Fruit fly (Drosophila melanogaster) whole organism, embryonic: Measurements from ENCODE around the gene yellow-g2.
A peak's percentile ranks its signal among the peaks of the same experiment; 100 is the strongest.

Source experiments
- Atf3 ChIP-seq: fragments of 200-800 bp; sonication (Bioruptor generic); optimal IDR thresholded peaks from 3 replicates; lab custom pipeline; 2016; ENCODE audit warnings: missing biosample characterization, missing genetic modification characterization
- BEAF-32 ChIP-seq: fragments of 200-800 bp; sonication (Bioruptor generic); optimal IDR thresholded peaks from 3 replicates; lab custom pipeline; 2017; ENCODE audit warnings: missing biosample characterization, missing genetic modification characterization, mild to moderate bottlenecking, moderate library complexity, missing genetic modification reagents
- CG10209 ChIP-seq: fragments of 200-800 bp; sonication (Bioruptor generic); optimal IDR thresholded peaks from 3 replicates; lab custom pipeline; 2017; ENCODE audit warnings: missing biosample characterization, mild to moderate bottlenecking, missing genetic modification characterization, missing genetic modification reagents
- CG10654 ChIP-seq: fragments of 200-800 bp; sonication (Bioruptor generic); optimal IDR thresholded peaks from 2 replicates; lab custom pipeline; 2016; ENCODE audit warnings: missing biosample characterization, missing genetic modification characterization
- CG11695 ChIP-seq: fragments of 200-800 bp; sonication (Bioruptor generic); IDR thresholded peaks from 3 replicates; pipeline ENCODE4 v1.3.6; 2022; ENCODE audit warnings: missing biosample characterization, missing genetic modification characterization
- CG13424 ChIP-seq: fragments of 200-800 bp; sonication (Bioruptor generic); optimal IDR thresholded peaks from 2 replicates; lab custom pipeline; 2019; ENCODE audit warnings: missing biosample characterization, mild to moderate bottlenecking, missing genetic modification characterization, moderate library complexity
- CG13894 ChIP-seq: fragments of 200-800 bp; sonication (Bioruptor generic); optimal IDR thresholded peaks from 3 replicates; lab custom pipeline; 2018; ENCODE audit warnings: missing biosample characterization, mild to moderate bottlenecking, missing genetic modification characterization, moderate library complexity
- CG14441 ChIP-seq: fragments of 200-800 bp; sonication (Bioruptor generic); IDR thresholded peaks from 2 replicates; pipeline ENCODE4 v1.3.6; 2022; ENCODE audit warnings: missing biosample characterization, missing genetic modification characterization
- CG15073 ChIP-seq: fragments of 200-800 bp; sonication (Bioruptor generic); optimal IDR thresholded peaks from 2 replicates; lab custom pipeline; 2016; ENCODE audit warnings: missing biosample characterization, missing genetic modification characterization
- CG15269 ChIP-seq: fragments of 200-800 bp; sonication (Bioruptor generic); optimal IDR thresholded peaks from 2 replicates; lab custom pipeline; 2018; ENCODE audit warnings: missing biosample characterization, mild to moderate bottlenecking, missing genetic modification characterization, moderate library complexity
- CG16815 ChIP-seq: fragments of 200-800 bp; sonication (Bioruptor generic); optimal IDR thresholded peaks from 3 replicates; lab custom pipeline; 2017; ENCODE audit warnings: missing biosample characterization, mild to moderate bottlenecking, missing genetic modification characterization
- CG17829 ChIP-seq: fragments of 200-800 bp; optimal IDR thresholded peaks from 2 replicates; lab custom pipeline; 2019; ENCODE audit warnings: missing biosample characterization, mild to moderate bottlenecking, missing genetic modification characterization, moderate library complexity
- CG3163 ChIP-seq: fragments of 200-800 bp; sonication (Bioruptor generic); optimal IDR thresholded peaks from 3 replicates; lab custom pipeline; 2016; ENCODE audit warnings: missing biosample characterization, missing genetic modification characterization
- CG3847 ChIP-seq: fragments of 200-800 bp; sonication (Bioruptor generic); IDR thresholded peaks from 2 replicates; pipeline ENCODE4 v1.3.6; 2022; ENCODE audit warnings: missing biosample characterization, missing genetic modification characterization
- CG5180 ChIP-seq: fragments of 200-800 bp; sonication (Bioruptor generic); optimal IDR thresholded peaks from 3 replicates; lab custom pipeline; 2017; ENCODE audit warnings: missing biosample characterization, missing genetic modification characterization, mild to moderate bottlenecking, moderate library complexity, missing genetic modification reagents
- CG6854 ChIP-seq: fragments of 200-800 bp; sonication (Bioruptor generic); optimal IDR thresholded peaks from 3 replicates; lab custom pipeline; 2017; ENCODE audit warnings: missing biosample characterization, mild to moderate bottlenecking, missing genetic modification characterization
- CG9797 ChIP-seq: fragments of 200-800 bp; sonication (Bioruptor generic); optimal IDR thresholded peaks from 3 replicates; lab custom pipeline; 2018; ENCODE audit warnings: missing biosample characterization, mild to moderate bottlenecking, missing genetic modification characterization
- CG9817 ChIP-seq: fragments of 200-800 bp; sonication (Bioruptor generic); optimal IDR thresholded peaks from 2 replicates; lab custom pipeline; 2018; ENCODE audit warnings: missing biosample characterization, mild to moderate bottlenecking, missing genetic modification characterization, moderate library complexity
- CTCF ChIP-seq: fragments of 200-800 bp; sonication (Bioruptor generic); optimal IDR thresholded peaks from 2 replicates; lab custom pipeline; 2017; ENCODE audit warnings: missing biosample characterization, mild to moderate bottlenecking, missing genetic modification characterization, moderate library complexity
- Deaf1 ChIP-seq: fragments of 200-800 bp; optimal IDR thresholded peaks from 3 replicates; lab custom pipeline; 2019; ENCODE audit warnings: missing biosample characterization, mild to moderate bottlenecking, missing genetic modification characterization, moderate library complexity
- Dll ChIP-seq: fragments of 200-800 bp; sonication (Bioruptor generic); IDR thresholded peaks from 4 replicates; pipeline ENCODE4 v1.3.6; 2022; ENCODE audit warnings: missing biosample characterization, missing genetic modification characterization; ENCODE audit not compliant: partially characterized antibody
- Ets65A ChIP-seq: fragments of 200-800 bp; sonication (Bioruptor generic); peaks from one replicate; lab custom pipeline; 2016; ENCODE audit warnings: missing biosample characterization, missing genetic modification characterization
- HLH4C ChIP-seq: fragments of 200-800 bp; sonication (Bioruptor generic); IDR thresholded peaks from 3 replicates; pipeline ENCODE4 v1.3.6; 2022; ENCODE audit warnings: missing biosample characterization, missing genetic modification characterization; ENCODE audit not compliant: partially characterized antibody
- Hr3 ChIP-seq: fragments of 200-800 bp; sonication (Bioruptor generic); optimal IDR thresholded peaks from 3 replicates; lab custom pipeline; 2016; ENCODE audit warnings: missing biosample characterization, missing genetic modification characterization
- Hsf ChIP-seq: fragments of 200-800 bp; sonication (Bioruptor generic); optimal IDR thresholded peaks from 3 replicates; lab custom pipeline; 2016; ENCODE audit warnings: missing biosample characterization, missing genetic modification characterization
- Jarid2 ChIP-seq: fragments of 200-800 bp; sonication (Bioruptor generic); optimal IDR thresholded peaks from 3 replicates; lab custom pipeline; 2017; ENCODE audit warnings: mild to moderate bottlenecking, missing biosample characterization, missing genetic modification reagents, missing genetic modification characterization
- Lhr ChIP-seq: fragments of 200-800 bp; sonication (Bioruptor generic); optimal IDR thresholded peaks from 3 replicates; lab custom pipeline; 2017; ENCODE audit warnings: mild to moderate bottlenecking, missing biosample characterization, missing genetic modification reagents, missing genetic modification characterization
- TFAM ChIP-seq: fragments of 200-800 bp; sonication (Bioruptor generic); optimal IDR thresholded peaks from 2 replicates; lab custom pipeline; 2017; ENCODE audit warnings: missing biosample characterization, missing genetic modification characterization, inconsistent platforms
- Trl ChIP-seq, 3 experiments: fragments of >200 bp in 2 of 3; fragments of 200-800 bp in 1 of 3; sonication (Bioruptor generic) in 1 of 3; optimal IDR thresholded peaks; 2 replicates in 1 of 3; 3 replicates in 2 of 3; lab custom pipeline; 2016 to 2017; ENCODE audit warnings: missing biosample characterization in 1 of 3, missing genetic modification characterization in 1 of 3
- Vsx1 ChIP-seq: fragments of 200-800 bp; sonication (Bioruptor generic); optimal IDR thresholded peaks from 2 replicates; lab custom pipeline; 2017; ENCODE audit warnings: missing biosample characterization, mild to moderate bottlenecking, missing genetic modification characterization, missing genetic modification reagents
- chif ChIP-seq, 2 experiments: fragments of 200-800 bp; sonication (Bioruptor generic); optimal IDR thresholded peaks; 3 replicates each; lab custom pipeline; 2016; ENCODE audit warnings: missing biosample characterization in 2 of 2, missing genetic modification characterization in 2 of 2
- chinmo ChIP-seq: fragments of 200-800 bp; sonication (Bioruptor generic); IDR thresholded peaks from 4 replicates; pipeline ENCODE4 v1.3.6; 2022; ENCODE audit warnings: missing biosample characterization, missing genetic modification characterization; ENCODE audit not compliant: partially characterized antibody
- crp ChIP-seq, 2 experiments: fragments of 200-800 bp; sonication (Bioruptor generic); optimal IDR thresholded peaks; 2 replicates in 1 of 2; 3 replicates in 1 of 2; lab custom pipeline; 2017; ENCODE audit warnings: missing biosample characterization in 2 of 2, missing genetic modification characterization in 2 of 2, mild to moderate bottlenecking in 1 of 2, moderate library complexity in 1 of 2
- da ChIP-seq: fragments of 200-800 bp; sonication (Bioruptor generic); optimal IDR thresholded peaks from 2 replicates; lab custom pipeline; 2016; ENCODE audit warnings: missing biosample characterization, missing genetic modification characterization
- ewg ChIP-seq: fragments of 200-800 bp; sonication (Bioruptor generic); optimal IDR thresholded peaks from 3 replicates; lab custom pipeline; 2017; ENCODE audit warnings: mild to moderate bottlenecking, missing biosample characterization, missing genetic modification reagents, missing genetic modification characterization
- kni ChIP-seq: fragments of 200-800 bp; sonication (Bioruptor generic); optimal IDR thresholded peaks from 3 replicates; lab custom pipeline; 2017; ENCODE audit warnings: mild to moderate bottlenecking, missing biosample characterization, missing genetic modification reagents, missing genetic modification characterization
- lilli ChIP-seq: fragments of 200-800 bp; sonication (Bioruptor generic); optimal IDR thresholded peaks from 3 replicates; lab custom pipeline; 2016; ENCODE audit warnings: missing biosample characterization, missing genetic modification characterization
- nau ChIP-seq: fragments of 200-800 bp; sonication (Bioruptor generic); optimal IDR thresholded peaks from 3 replicates; lab custom pipeline; 2017; ENCODE audit warnings: missing biosample characterization, mild to moderate bottlenecking, missing genetic modification characterization, missing genetic modification reagents
- scrt ChIP-seq: fragments of 200-800 bp; sonication (Bioruptor generic); optimal IDR thresholded peaks from 2 replicates; lab custom pipeline; 2018; ENCODE audit warnings: missing biosample characterization, mild to moderate bottlenecking, missing genetic modification characterization, moderate library complexity
- so ChIP-seq: fragments of 200-800 bp; sonication (Bioruptor generic); IDR thresholded peaks from 3 replicates; pipeline ENCODE4 v1.3.6; 2022; ENCODE audit warnings: missing biosample characterization, missing genetic modification characterization
- tll ChIP-seq, 2 experiments: fragments of 200-800 bp in 1 of 2; fragments of >200 bp in 1 of 2; sonication (Bioruptor generic) in 1 of 2; optimal IDR thresholded peaks; 2 replicates each; lab custom pipeline; 2017 to 2019; ENCODE audit warnings: missing biosample characterization in 2 of 2, missing genetic modification characterization in 2 of 2, mild to moderate bottlenecking in 1 of 2, moderate library complexity in 1 of 2
- toy ChIP-seq: fragments of 200-800 bp; sonication (Bioruptor generic); IDR thresholded peaks from 2 replicates; pipeline ENCODE4 v1.3.6; 2022; ENCODE audit warnings: missing biosample characterization, missing genetic modification characterization
- trh ChIP-seq: fragments of 200-800 bp; sonication (Bioruptor generic); optimal IDR thresholded peaks from 2 replicates; lab custom pipeline; 2016; ENCODE audit warnings: missing biosample characterization, missing genetic modification characterization
- yki ChIP-seq: fragments of >200 bp; optimal IDR thresholded peaks from 3 replicates; lab custom pipeline; 2018

The yellow-g2 gene

dm6 chr3L:2282506-2282905 is 6.2 kb downstream of the yellow-g2 start, which contains the start of gene MsR2 (continued):
- TF ChIP-seq Hsf (GFP tag; lab: Kevin White, UChicago), result no peak
- no peak for TF ChIP-seq so (GFP tag; lab: Robert Waterston, UW)
- TF ChIP-seq CG10209 (GFP tag; lab: Kevin White, UChicago), result no peak
- TF ChIP-seq chinmo (GFP tag; lab: Robert Waterston, UW), result 0 out of 4 replicates have a peak, but pooled peaks have one; percentile 51
- no peak for TF ChIP-seq tll (GFP tag; optimal IDR thresholded peaks at IDR 0.05; lab: Kevin White, UChicago)
- TF ChIP-seq yki, result no peak
- no peak for TF ChIP-seq BEAF-32 (GFP tag; lab: Kevin White, UChicago)
- TF ChIP-seq scrt, result peak; percentile 100
- TF ChIP-seq, all 482 proteins: peak for 10

- TF ChIP-seq ewg (peak; percentile 37), chinmo (GFP tag; lab: Robert Waterston, UW) (0 out of 4 replicates have a peak, but pooled peaks have one; percentile 60), CTCF (GFP tag; lab: Kevin White, UChicago) (peak; percentile 74), CG3163 (GFP tag; lab: Kevin White, UChicago) (peak; percentile 65), TFAM (GFP tag; lab: Kevin White, UChicago) (no peak), CG5180 (GFP tag; lab: Kevin White, UChicago) (peak; percentile 39), CG13424 (tag; lab: Kevin White, UChicago) (no peak), Lhr (GFP tag; lab: Kevin White, UChicago) (no peak), CG13894 (tag; lab: Kevin White, UChicago) (peak; percentile 22), CG9817 (tag; lab: Kevin White, UChicago) (no peak), HLH4C (GFP tag; lab: Robert Waterston, UW) (0 out of 3 replicates have a peak, but pooled peaks have one; percentile 13), Trl (optimal IDR thresholded peaks at IDR 0.05; lab: Kevin White, UChicago) (peak in 1 of 2 experiments; percentile 20), Trl (GFP tag; optimal IDR thresholded peaks at IDR 0.05; lab: Kevin White, UChicago) (no peak), CG15269 (no peak), Deaf1 (tag; lab: Kevin White, UChicago) (peak; percentile 82), trh (GFP tag; lab: Kevin White, UChicago) (no peak), scrt (peak; percentile 82), Ets65A (GFP tag; lab: Kevin White, UChicago) (peak; percentile 37), chif (GFP tag; optimal IDR thresholded peaks at IDR 0.05; lab: Kevin White, UChicago) (no peak), CG17829 (tag; lab: Kevin White, UChicago) (no peak), lilli (GFP tag; lab: Kevin White, UChicago) (no peak), Jarid2 (GFP tag; lab: Kevin White, UChicago) (no peak), CG11695 (GFP tag; lab: Robert Waterston, UW) (no peak), crp (GFP tag; optimal IDR thresholded peaks at IDR 0.05; lab: Kevin White, UChicago) (peak in 1 of 2 experiments; percentile 58)
- TF ChIP-seq, all 482 proteins: peak for 12
Measured at dm6 chr3L:2322257-2322776, 46.0 kb downstream of the yellow-g2 start, which contains the start of gene MsR1. Gene MsR1, plus strand, starts transcription at chr3L:2322693.

- TF ChIP-seq CG6854 (GFP tag; lab: Kevin White, UChicago) (no peak), CG15073 (no peak), trh (GFP tag; lab: Kevin White, UChicago) (no peak), kni (GFP tag; lab: Kevin White, UChicago) (no peak), da (GFP tag; lab: Kevin White, UChicago) (no peak), nau (no peak), Vsx1 (GFP tag; lab: Kevin White, UChicago) (no peak), Hr3 (GFP tag; lab: Kevin White, UChicago) (no peak), CG14441 (no peak), CG9797 (no peak), CG10209 (GFP tag; lab: Kevin White, UChicago) (no peak), Dll (GFP tag; lab: Robert Waterston, UW) (no peak), CG3847 (GFP tag; lab: Robert Waterston, UW) (no peak), CG10654 (GFP tag; lab: Kevin White, UChicago) (no peak), toy (no peak), Atf3 (GFP tag; lab: Kevin White, UChicago) (no peak), lilli (GFP tag; lab: Kevin White, UChicago) (no peak), CG16815 (no peak)
Measured at dm6 chr3L:2325276-2325675, 48.9 kb downstream of the yellow-g2 start.
